Fruit fly (Drosophila melanogaster): ENCODE measurements around the gene Nelf-A.

Nelf-A gene

DNA sequence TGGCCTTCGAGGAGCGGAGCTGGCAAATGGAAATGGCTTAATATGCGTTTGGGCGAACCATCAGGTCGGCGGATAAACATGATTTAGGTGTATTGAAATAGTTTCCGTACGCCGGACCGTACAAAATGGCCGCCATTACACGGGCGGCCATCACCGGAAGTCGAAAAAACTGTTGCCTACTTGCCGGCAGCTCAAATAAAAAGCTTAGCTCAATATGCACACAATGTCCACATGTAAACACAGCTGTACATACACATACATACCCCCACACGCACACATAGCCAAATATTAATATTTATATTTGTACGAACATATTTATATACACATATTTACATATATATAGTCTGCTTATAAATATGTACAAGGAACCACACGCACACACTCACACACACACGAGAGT lies 39.7 kb downstream of the Nelf-A start (continued):
- TF ChIP-seq CG13775 (GFP tag; optimal IDR thresholded peaks at IDR 0.05) = peak; percentile 40
- no peak for TF ChIP-seq CG8281 (tag; optimal IDR thresholded peaks at IDR 0.05)
- 0 out of 2 replicates have a peak, but pooled peaks have one; percentile 20 for TF ChIP-seq CG32772 (GFP tag; IDR thresholded peaks at IDR 0.05)
- TF ChIP-seq CG5953 (GFP tag; IDR thresholded peaks at IDR 0.05) = peak; percentile 19; the same call in 1 of the 2 replicates
- 0 out of 2 replicates have a peak, but pooled peaks have one; percentile 18 for TF ChIP-seq CG17612 (GFP tag; IDR thresholded peaks at IDR 0.05)
- TF ChIP-seq fd64A (GFP tag; optimal IDR thresholded peaks at IDR 0.05) = peak; percentile 31
- TF ChIP-seq CG11695 (GFP tag; IDR thresholded peaks at IDR 0.05) = 0 out of 3 replicates have a peak, but pooled peaks have one; percentile 41
- peak; percentile 2 for TF ChIP-seq trh (GFP tag; optimal IDR thresholded peaks at IDR 0.05)
- peak; percentile 25 for TF ChIP-seq CG7556 (GFP tag; optimal IDR thresholded peaks at IDR 0.05)
- peak; percentile 16 for TF ChIP-seq CG18599 (GFP tag; optimal IDR thresholded peaks at IDR 0.05)
- TF ChIP-seq CG17385 (GFP tag; optimal IDR thresholded peaks at IDR 0.05) = peak; percentile 45
- TF ChIP-seq CG33557 (GFP tag; optimal IDR thresholded peaks at IDR 0.05) = peak; percentile 27
- TF ChIP-seq Hr51 (GFP tag; optimal IDR thresholded peaks at IDR 0.05) = peak in 1 of 2 experiments; percentile 19
- peak; percentile 50 for TF ChIP-seq CG2875 (GFP tag; optimal IDR thresholded peaks at IDR 0.05)
- peak; percentile 43 for TF ChIP-seq Meics (GFP tag; optimal IDR thresholded peaks at IDR 0.05)
- TF ChIP-seq phol (tag; optimal IDR thresholded peaks at IDR 0.05) = peak; percentile 75
- TF ChIP-seq CG11696 (GFP tag; IDR thresholded peaks at IDR 0.05) = peak; percentile 34; the same call in 1 of the 2 replicates
- TF ChIP-seq CG12391 (tag; optimal IDR thresholded peaks at IDR 0.05) = peak; percentile 35
- TF ChIP-seq ase (GFP tag; IDR thresholded peaks at IDR 0.05) = peak; percentile 63; the same call in 2 of the 3 replicates
- TF ChIP-seq CG8765 (GFP tag; IDR thresholded peaks at IDR 0.05) = no peak
- peak; percentile 41 for TF ChIP-seq CG17568 (GFP tag; optimal IDR thresholded peaks at IDR 0.05)
- TF ChIP-seq Nf-YA (GFP tag; IDR thresholded peaks at IDR 0.05) = 0 out of 2 replicates have a peak, but pooled peaks have one; percentile 38
- TF ChIP-seq BtbVII (GFP tag; optimal IDR thresholded peaks at IDR 0.05) = peak; percentile 22
- TF ChIP-seq CG6254 (GFP tag; optimal IDR thresholded peaks at IDR 0.05) = peak; percentile 26
- peak; percentile 33 for TF ChIP-seq CG2116 (GFP tag; optimal IDR thresholded peaks at IDR 0.05)
- no peak for TF ChIP-seq CG15479 (GFP tag; optimal IDR thresholded peaks at IDR 0.05)
- no peak for TF ChIP-seq CG6683 (GFP tag; optimal IDR thresholded peaks at IDR 0.05)
- TF ChIP-seq hkb (optimal IDR thresholded peaks at IDR 0.05) = no peak
- peak; percentile 56 for TF ChIP-seq hkb (GFP tag; IDR thresholded peaks at IDR 0.05)
- TF ChIP-seq CG11093 (GFP tag; IDR thresholded peaks at IDR 0.05) = no peak
- peak; percentile 47; the same call in 1 of the 2 replicates for TF ChIP-seq vvl (GFP tag; IDR thresholded peaks at IDR 0.05)
- 0 out of 2 replicates have a peak, but pooled peaks have one; percentile 17 for TF ChIP-seq cas (GFP tag; IDR thresholded peaks at IDR 0.05)
- peak; percentile 35 for TF ChIP-seq CG15514 (GFP tag; optimal IDR thresholded peaks at IDR 0.05)
- peak; percentile 10 for TF ChIP-seq CG6765 (GFP tag; optimal IDR thresholded peaks at IDR 0.05)
- TF ChIP-seq CG30431 (GFP tag; optimal IDR thresholded peaks at IDR 0.05) = no peak
- peak; percentile 20 for TF ChIP-seq CG11723 (GFP tag; optimal IDR thresholded peaks at IDR 0.05)
- peak; percentile 1 for TF ChIP-seq CG2202 (tag; optimal IDR thresholded peaks at IDR 0.05)
- TF ChIP-seq CG10979 (tag; optimal IDR thresholded peaks at IDR 0.05) = peak; percentile 12
- no peak for TF ChIP-seq exex (tag; optimal IDR thresholded peaks at IDR 0.05)
- TF ChIP-seq schlank (tag; optimal IDR thresholded peaks at IDR 0.05) = peak; percentile 9
- TF ChIP-seq pita (GFP tag; optimal IDR thresholded peaks at IDR 0.05) = no peak
- peak; percentile 30; the same call in 1 of the 2 replicates for TF ChIP-seq CG11085 (GFP tag; IDR thresholded peaks at IDR 0.05)
- TF ChIP-seq Nf-YB (GFP tag; optimal IDR thresholded peaks at IDR 0.05) = peak; percentile 17
- peak; percentile 9 for TF ChIP-seq dmrt11E (tag; optimal IDR thresholded peaks at IDR 0.05)
- TF ChIP-seq MTF-1 (GFP tag; optimal IDR thresholded peaks at IDR 0.05; ENCODE audit: borderline replicate concordance) = peak; percentile 41
- TF ChIP-seq prd (optimal IDR thresholded peaks at IDR 0.05) = no peak
- TF ChIP-seq prd (GFP tag; IDR thresholded peaks at IDR 0.05) = peak; percentile 25; the same call in 1 of the 3 replicates
- 0 out of 2 replicates have a peak, but pooled peaks have one; percentile 34 for TF ChIP-seq sens-2 (GFP tag; IDR thresholded peaks at IDR 0.05)
- no peak for TF ChIP-seq Ptx1 (GFP tag; IDR thresholded peaks at IDR 0.05)
